Worm (Caenorhabditis elegans) whole organism, L2 larva: ENCODE results near the gene str-144.
A peak's percentile ranks its signal among the peaks of the same experiment; 100 is the strongest.

ENCODE experiments used
- C34F6.9 ChIP-seq: fragments of 150-350 bp; optimal IDR thresholded peaks from 2 replicates; lab custom pipeline; 2014; ENCODE audit warnings: missing biosample characterization, missing genetic modification characterization
- R02D3.7 ChIP-seq: fragments of 150-350 bp; optimal IDR thresholded peaks from 2 replicates; lab custom pipeline; 2014; ENCODE audit warnings: missing biosample characterization, missing genetic modification characterization
- Y55F3AM.14 ChIP-seq: fragments of 200-800 bp; sonication (Bioruptor generic); optimal IDR thresholded peaks from 2 replicates; lab custom pipeline; 2018; ENCODE audit warnings: mild to moderate bottlenecking, missing genetic modification characterization, missing compliant biosample characterization
- alr-1 ChIP-seq: fragments of 150-350 bp; optimal IDR thresholded peaks from 2 replicates; lab custom pipeline; 2014; ENCODE audit warnings: missing biosample characterization, missing genetic modification characterization
- aly-2 ChIP-seq: fragments of 150-350 bp; optimal IDR thresholded peaks from 2 replicates; lab custom pipeline; 2014; ENCODE audit warnings: missing biosample characterization, missing genetic modification characterization
- blmp-1 ChIP-seq: sonication (generic microtip); optimal IDR thresholded peaks from 2 replicates; lab custom pipeline; 2017; ENCODE audit warnings: missing genetic modification characterization, mild to moderate bottlenecking, missing compliant biosample characterization, antibody characterized with exemption, moderate library complexity; ENCODE audit not compliant: insufficient read depth
- dmd-4 ChIP-seq: sonication (generic microtip); optimal IDR thresholded peaks from 2 replicates; lab custom pipeline; 2017; ENCODE audit warnings: missing biosample characterization, missing genetic modification characterization
- egl-27 ChIP-seq: sonication (generic microtip); optimal IDR thresholded peaks from 3 replicates; lab custom pipeline; 2017; ENCODE audit warnings: missing biosample characterization, missing genetic modification reagents, missing genetic modification characterization
- elt-1 ChIP-seq: fragments of 150-350 bp; optimal IDR thresholded peaks from 2 replicates; lab custom pipeline; 2014; ENCODE audit warnings: missing biosample characterization, missing genetic modification characterization
- elt-3 ChIP-seq: sonication (generic microtip); optimal IDR thresholded peaks from 2 replicates; lab custom pipeline; 2017; ENCODE audit warnings: missing biosample characterization, missing genetic modification characterization
- fos-1 ChIP-seq: fragments of 150-350 bp; optimal IDR thresholded peaks from 2 replicates; lab custom pipeline; 2014; ENCODE audit warnings: missing biosample characterization, missing genetic modification characterization
- lin-39 ChIP-seq: fragments of 150-350 bp; optimal IDR thresholded peaks from 2 replicates; lab custom pipeline; 2014; ENCODE audit warnings: missing biosample characterization, missing genetic modification reagents, missing genetic modification characterization
- lsy-2 ChIP-seq, 2 experiments: fragments of 150-350 bp in 1 of 2; sonication (generic microtip) in 1 of 2; optimal IDR thresholded peaks; 2 replicates each; lab custom pipeline; 2014 to 2017; ENCODE audit warnings: missing biosample characterization in 2 of 2, missing genetic modification characterization in 2 of 2
- mab-5 ChIP-seq: fragments of 150-350 bp; optimal IDR thresholded peaks from 2 replicates; lab custom pipeline; 2014; ENCODE audit warnings: missing biosample characterization, missing genetic modification characterization
- mdl-1 ChIP-seq, 2 experiments: fragments of 150-350 bp in 1 of 2; sonication (generic microtip) in 1 of 2; optimal IDR thresholded peaks; 2 replicates each; lab custom pipeline; 2017; ENCODE audit warnings: missing biosample characterization in 2 of 2, missing genetic modification characterization in 2 of 2
- nhr-10 ChIP-seq: sonication (generic microtip); optimal IDR thresholded peaks from 2 replicates; lab custom pipeline; 2017; ENCODE audit warnings: missing biosample characterization, missing genetic modification characterization
- nhr-11 ChIP-seq: fragments of 150-350 bp; optimal IDR thresholded peaks from 2 replicates; lab custom pipeline; 2014; ENCODE audit warnings: missing biosample characterization, missing genetic modification characterization
- nhr-129 ChIP-seq: fragments of 150-350 bp; optimal IDR thresholded peaks from 2 replicates; lab custom pipeline; 2014; ENCODE audit warnings: missing biosample characterization, missing genetic modification characterization
- nhr-21 ChIP-seq: fragments of 150-350 bp; optimal IDR thresholded peaks from 2 replicates; lab custom pipeline; 2014; ENCODE audit warnings: missing biosample characterization, missing genetic modification characterization
- nhr-23 ChIP-seq: fragments of 150-350 bp; optimal IDR thresholded peaks from 2 replicates; lab custom pipeline; 2014; ENCODE audit warnings: missing biosample characterization, missing genetic modification reagents, missing genetic modification characterization
- nhr-25 ChIP-seq: fragments of 150-350 bp; sonication (generic microtip); optimal IDR thresholded peaks from 3 replicates; lab custom pipeline; 2014; ENCODE audit warnings: missing biosample characterization, missing genetic modification characterization
- nhr-6 ChIP-seq: fragments of 150-350 bp; optimal IDR thresholded peaks from 2 replicates; lab custom pipeline; 2014; ENCODE audit warnings: missing biosample characterization, missing genetic modification characterization
- nhr-77 ChIP-seq: fragments of 150-350 bp; optimal IDR thresholded peaks from 2 replicates; lab custom pipeline; 2014; ENCODE audit warnings: missing biosample characterization, missing genetic modification characterization
- sem-4 ChIP-seq: fragments of 150-350 bp; optimal IDR thresholded peaks from 2 replicates; lab custom pipeline; 2014; ENCODE audit warnings: missing biosample characterization, missing genetic modification reagents, missing genetic modification characterization
- skn-1 ChIP-seq: sonication (generic microtip); optimal IDR thresholded peaks from 2 replicates; lab custom pipeline; 2017; ENCODE audit warnings: missing biosample characterization, missing genetic modification characterization
- sma-3 ChIP-seq: sonication (generic microtip); optimal IDR thresholded peaks from 2 replicates; lab custom pipeline; 2016; ENCODE audit warnings: missing genetic modification reagents, missing genetic modification characterization, missing compliant biosample characterization
- sma-9 ChIP-seq, 2 experiments: fragments of 150-350 bp in 1 of 2; sonication (generic microtip) in 1 of 2; optimal IDR thresholded peaks; 2 replicates each; lab custom pipeline; 2014 to 2016; ENCODE audit warnings: missing genetic modification characterization in 2 of 2, mild to moderate bottlenecking in 1 of 2, missing biosample characterization in 1 of 2, missing compliant biosample characterization in 1 of 2, missing genetic modification reagents in 1 of 2, moderate library complexity in 1 of 2
- unc-39 ChIP-seq: fragments of 150-350 bp; optimal IDR thresholded peaks from 2 replicates; lab custom pipeline; 2014; ENCODE audit warnings: missing biosample characterization, missing genetic modification characterization
- unc-55 ChIP-seq: fragments of 150-350 bp; sonication (generic microtip); optimal IDR thresholded peaks from 3 replicates; lab custom pipeline; 2014; ENCODE audit warnings: missing biosample characterization, missing genetic modification reagents, missing genetic modification characterization
- ztf-1 ChIP-seq: fragments of 200-800 bp; sonication (Bioruptor generic); conservative IDR thresholded peaks from 2 replicates; pipeline ENCODE4 v1.3.6; 2022; ENCODE audit warnings: missing genetic modification characterization, missing compliant biosample characterization
- ztf-4 ChIP-seq: fragments of 150-350 bp; optimal IDR thresholded peaks from 2 replicates; lab custom pipeline; 2014; ENCODE audit warnings: missing biosample characterization, missing genetic modification characterization

str-144 gene

ce11 chrV:8025259-8025658, 46.7 kb downstream of the str-144 start:
- TF ChIP-seq nhr-10 (tag; lab: Kevin White, UChicago) (no peak), nhr-25 (tag; lab: Kevin White, UChicago) (peak; percentile 87), nhr-21 (tag; lab: Kevin White, UChicago) (peak; percentile 42), ztf-4 (tag; lab: Kevin White, UChicago) (no peak), blmp-1 (tag; lab: Kevin White, UChicago) (peak; percentile 20), elt-3 (no peak), nhr-129 (tag; lab: Kevin White, UChicago) (peak; percentile 95), dmd-4 (no peak), sem-4 (no peak), ztf-1 (no peak), elt-1 (tag; lab: Kevin White, UChicago) (no peak), lin-39 (tag; lab: Kevin White, UChicago) (no peak), sma-9 (GFP tag; optimal IDR thresholded peaks at IDR 0.05; lab: Kevin White, UChicago) (peak; percentile 77), sma-9 (tag; optimal IDR thresholded peaks at IDR 0.05; lab: Kevin White, UChicago) (no peak), egl-27 (tag; lab: Kevin White, UChicago) (no peak), nhr-23 (no peak), lsy-2 (tag; optimal IDR thresholded peaks at IDR 0.05; lab: Kevin White, UChicago) (no peak), Y55F3AM.14 (GFP tag; lab: Kevin White, UChicago) (no peak), aly-2 (tag; lab: Kevin White, UChicago) (no peak), unc-39 (no peak), nhr-11 (no peak), nhr-6 (tag; lab: Kevin White, UChicago) (peak; percentile 13), alr-1 (tag; lab: Kevin White, UChicago) (no peak), mab-5 (tag; lab: Kevin White, UChicago) (no peak), fos-1 (tag; lab: Kevin White, UChicago) (no peak), sma-3 (GFP tag; lab: Kevin White, UChicago) (no peak), mdl-1 (tag; optimal IDR thresholded peaks at IDR 0.05; lab: Kevin White, UChicago) (peak in 1 of 2 experiments; percentile 8)

- TF ChIP-seq C34F6.9 (no peak), nhr-129 (tag; lab: Kevin White, UChicago) (no peak), lsy-2 (tag; optimal IDR thresholded peaks at IDR 0.05; lab: Kevin White, UChicago) (peak in 1 of 2 experiments; percentile 88), unc-39 (no peak), fos-1 (tag; lab: Kevin White, UChicago) (peak; percentile 0), dmd-4 (no peak), blmp-1 (tag; lab: Kevin White, UChicago) (no peak), R02D3.7 (tag; lab: Kevin White, UChicago) (peak; percentile 62)
- TF ChIP-seq, all 48 proteins: peak for 3
These were observed 47.2 kb downstream of the str-144 start, which contains the start of gene F43H9.3 for ce11 chrV:8024752-8025151. Gene F43H9.3 (minus strand): TSS chrV:8024940.

ce11 chrV:8022040-8022439, 49.9 kb downstream of the str-144 start, which contains the start of gene ech-3:
Gene ech-3 (plus strand): TSS chrV:8022217.
- TF ChIP-seq aly-2 (tag; lab: Kevin White, UChicago), result no peak
- TF ChIP-seq ztf-1, result no peak
- TF ChIP-seq unc-55 (GFP tag; lab: Kevin White, UChicago), result no peak
- no peak for TF ChIP-seq skn-1
- no peak for TF ChIP-seq nhr-23
- no peak for TF ChIP-seq Y55F3AM.14 (GFP tag; lab: Kevin White, UChicago)
- TF ChIP-seq nhr-25 (tag; lab: Kevin White, UChicago), result no peak
- TF ChIP-seq nhr-77 (tag; lab: Kevin White, UChicago), result no peak
- TF ChIP-seq mdl-1 (tag; optimal IDR thresholded peaks at IDR 0.05; lab: Kevin White, UChicago), result no peak
- no peak for TF ChIP-seq blmp-1 (tag; lab: Kevin White, UChicago)
- TF ChIP-seq, all 48 proteins: peak for 0
